Fruit fly (Drosophila melanogaster): ENCODE measurements around the gene CG33333.

CG33333 gene

DNA sequence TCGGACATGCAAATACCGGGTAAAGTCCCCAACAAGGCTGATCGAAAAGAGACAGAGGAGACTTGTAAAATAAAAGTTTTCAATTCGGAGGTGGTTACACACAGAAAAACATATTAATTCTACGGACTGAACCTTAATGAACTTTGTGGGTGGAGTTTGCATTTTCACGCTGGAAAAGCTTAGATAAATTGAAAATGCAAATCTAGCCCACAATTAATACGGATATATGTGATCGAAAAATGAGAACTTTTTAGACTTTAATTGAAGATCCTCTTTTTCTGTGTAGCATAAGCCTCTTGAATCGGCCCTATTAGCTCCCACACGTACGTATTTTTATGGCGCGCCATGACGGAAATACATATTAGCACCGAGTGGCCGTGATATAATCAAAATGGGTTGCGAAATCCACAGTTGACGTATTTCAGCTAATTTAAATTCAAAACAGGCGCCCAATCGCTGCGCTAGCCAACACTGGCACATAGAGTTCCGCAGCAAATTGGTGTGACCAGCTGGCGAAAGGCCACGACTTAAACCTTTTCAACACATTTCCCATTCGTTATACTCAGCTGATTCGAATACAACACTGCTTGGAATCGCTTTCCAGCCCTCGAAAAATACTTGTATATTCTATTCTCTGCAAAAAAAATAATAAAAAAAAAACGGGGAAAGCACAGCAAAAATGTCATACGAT is 31.8 kb upstream of the CG33333 start (continued):
- peak; percentile 49 for TF ChIP-seq nerfin-1 (tag; optimal IDR thresholded peaks at IDR 0.05)
- TF ChIP-seq CG8290 (GFP tag; optimal IDR thresholded peaks at IDR 0.05) = peak; percentile 61
- TF ChIP-seq CG8290 (tag; optimal IDR thresholded peaks at IDR 0.05) = peak in 1 of 2 experiments; percentile 85
- peak; percentile 3 for TF ChIP-seq Fer2 (tag; optimal IDR thresholded peaks at IDR 0.05)
- no peak for TF ChIP-seq CG13123 (GFP tag; optimal IDR thresholded peaks at IDR 0.05)
- peak; percentile 64 for TF ChIP-seq CG13287 (GFP tag; IDR thresholded peaks at IDR 0.05; ENCODE audit: partially characterized antibody)
- peak; percentile 4 for TF ChIP-seq CG18764 (GFP tag; optimal IDR thresholded peaks at IDR 0.05)
- TF ChIP-seq exex (tag; optimal IDR thresholded peaks at IDR 0.05) = no peak
- no peak for TF ChIP-seq CG1529 (GFP tag; optimal IDR thresholded peaks at IDR 0.05)
- TF ChIP-seq cas (GFP tag; IDR thresholded peaks at IDR 0.05) = no peak
- no peak for TF ChIP-seq CG3407 (GFP tag; optimal IDR thresholded peaks at IDR 0.05)
- no peak for TF ChIP-seq emc (GFP tag; optimal IDR thresholded peaks at IDR 0.05)
- TF ChIP-seq peb (GFP tag; IDR thresholded peaks at IDR 0.05) = no peak
- peak; percentile 23 for TF ChIP-seq CG12071 (GFP tag; optimal IDR thresholded peaks at IDR 0.05)
- TF ChIP-seq CG32772 (GFP tag; IDR thresholded peaks at IDR 0.05) = peak; percentile 71
- TF ChIP-seq shn (GFP tag; optimal IDR thresholded peaks at IDR 0.05) = peak; percentile 22
- TF ChIP-seq Jarid2 (GFP tag; optimal IDR thresholded peaks at IDR 0.05) = peak; percentile 28
- no peak; the same call in 3 of the 4 replicates for TF ChIP-seq chinmo (GFP tag; IDR thresholded peaks at IDR 0.05; ENCODE audit: partially characterized antibody)
- peak; percentile 75 for TF ChIP-seq Lhr (GFP tag; optimal IDR thresholded peaks at IDR 0.05)
- TF ChIP-seq NFAT (GFP tag; IDR thresholded peaks at IDR 0.05) = peak; percentile 54
- TF ChIP-seq Hey (tag; optimal IDR thresholded peaks at IDR 0.05) = no peak
- peak; percentile 54 for TF ChIP-seq CG4617 (GFP tag; optimal IDR thresholded peaks at IDR 0.05; ENCODE audit: borderline replicate concordance)
- TF ChIP-seq CoRest (tag; optimal IDR thresholded peaks at IDR 0.05) = peak; percentile 69
- no peak for TF ChIP-seq pita (GFP tag; optimal IDR thresholded peaks at IDR 0.05)
- peak; percentile 3 for TF ChIP-seq gcm2 (GFP tag; optimal IDR thresholded peaks at IDR 0.05)
- TF ChIP-seq Dek (tag; optimal IDR thresholded peaks at IDR 0.05) = peak; percentile 40
- TF ChIP-seq CG12236 (GFP tag; optimal IDR thresholded peaks at IDR 0.05) = no peak
- TF ChIP-seq CG10959 (GFP tag; IDR thresholded peaks at IDR 0.05) = no peak
- peak; percentile 3 for TF ChIP-seq Asciz (GFP tag; optimal IDR thresholded peaks at IDR 0.05)
- no peak for TF ChIP-seq CG1832 (GFP tag; optimal IDR thresholded peaks at IDR 0.05)
- peak; percentile 81 for TF ChIP-seq Myb (GFP tag; optimal IDR thresholded peaks at IDR 0.05)
- TF ChIP-seq ara (GFP tag; IDR thresholded peaks at IDR 0.05) = peak; percentile 40; the same call in 1 of the 2 replicates
- peak; percentile 56 for TF ChIP-seq pho (GFP tag; optimal IDR thresholded peaks at IDR 0.05)
- peak; percentile 44 for TF ChIP-seq CG10543 (GFP tag; optimal IDR thresholded peaks at IDR 0.05)
- TF ChIP-seq CG1602 (GFP tag; optimal IDR thresholded peaks at IDR 0.05) = no peak
- peak; percentile 60 for TF ChIP-seq Bteb2 (GFP tag; optimal IDR thresholded peaks at IDR 0.05)
- no peak for TF ChIP-seq lbe (GFP tag; optimal IDR thresholded peaks at IDR 0.05)
- peak; percentile 51 for TF ChIP-seq trem (tag; optimal IDR thresholded peaks at IDR 0.05)
- peak; percentile 66 for TF ChIP-seq CG14014 (GFP tag; IDR thresholded peaks at IDR 0.05)
- TF ChIP-seq Kr (GFP tag; optimal IDR thresholded peaks at IDR 0.05) = no peak
- peak; percentile 64; the same call in 1 of the 2 replicates for TF ChIP-seq lmd (GFP tag; IDR thresholded peaks at IDR 0.05)
- no peak for TF ChIP-seq ash1 (GFP tag; optimal IDR thresholded peaks at IDR 0.05)
- TF ChIP-seq CG3847 (GFP tag; IDR thresholded peaks at IDR 0.05) = peak; percentile 72
- peak; percentile 83 for TF ChIP-seq Hmr (GFP tag; optimal IDR thresholded peaks at IDR 0.05)
- peak; percentile 63 for TF ChIP-seq CG34376 (GFP tag; optimal IDR thresholded peaks at IDR 0.05)
- TF ChIP-seq twi (tag; optimal IDR thresholded peaks at IDR 0.05) = peak; percentile 26
- TF ChIP-seq ssp (GFP tag; IDR thresholded peaks at IDR 0.05) = peak; percentile 57; the same call in 1 of the 2 replicates
- peak; percentile 35; the same call in 1 of the 2 replicates for TF ChIP-seq ttk (GFP tag; IDR thresholded peaks at IDR 0.05)
- TF ChIP-seq CG11696 (GFP tag; IDR thresholded peaks at IDR 0.05) = 0 out of 2 replicates have a peak, but pooled peaks have one; percentile 39
- TF ChIP-seq GATAe (GFP tag; conservative IDR thresholded peaks at IDR 0.05) = no peak

Measured in whole organism, embryonic.